Worm (Caenorhabditis elegans) whole organism, early embryonic: ENCODE results near the gene dmsr-16.

ENCODE experiments used
- ama-1 ChIP-seq: fragments of 150-350 bp; optimal IDR thresholded peaks from 2 replicates; lab custom pipeline; 2014
- ceh-13 ChIP-seq: fragments of 200-800 bp; sonication (Bioruptor generic); optimal IDR thresholded peaks from 2 replicates; lab custom pipeline; 2018; ENCODE audit warnings: mild to moderate bottlenecking, missing genetic modification characterization, missing compliant biosample characterization
- hnd-1 ChIP-seq: sonication (generic microtip); optimal IDR thresholded peaks from 2 replicates; lab custom pipeline; 2016; ENCODE audit warnings: missing genetic modification characterization, missing compliant biosample characterization
- pes-1 ChIP-seq: fragments of 200-800 bp; sonication (Bioruptor generic); IDR thresholded peaks from 2 replicates; pipeline ENCODE4 v1.3.6; 2022; ENCODE audit warnings: missing genetic modification reagents, missing genetic modification characterization, missing compliant biosample characterization
- scrt-1 ChIP-seq: fragments of 200-800 bp; sonication (Bioruptor generic); IDR thresholded peaks from 2 replicates; pipeline ENCODE4 v1.3.6; 2022; ENCODE audit warnings: missing genetic modification characterization, missing compliant biosample characterization
- sea-1 ChIP-seq: fragments of 200-800 bp; sonication (Bioruptor generic); conservative IDR thresholded peaks from 2 replicates; pipeline ENCODE4 v1.3.6; 2022; ENCODE audit warnings: missing genetic modification characterization, missing compliant biosample characterization
- tbx-37 ChIP-seq: fragments of 200-800 bp; sonication (Bioruptor generic); conservative IDR thresholded peaks from 2 replicates; pipeline ENCODE4 v1.3.6; 2022; ENCODE audit warnings: missing genetic modification reagents, missing genetic modification characterization, missing compliant biosample characterization
- tra-4 ChIP-seq: sonication (generic microtip); optimal IDR thresholded peaks from 2 replicates; lab custom pipeline; 2017; ENCODE audit warnings: missing genetic modification characterization, missing compliant biosample characterization

DNA sequence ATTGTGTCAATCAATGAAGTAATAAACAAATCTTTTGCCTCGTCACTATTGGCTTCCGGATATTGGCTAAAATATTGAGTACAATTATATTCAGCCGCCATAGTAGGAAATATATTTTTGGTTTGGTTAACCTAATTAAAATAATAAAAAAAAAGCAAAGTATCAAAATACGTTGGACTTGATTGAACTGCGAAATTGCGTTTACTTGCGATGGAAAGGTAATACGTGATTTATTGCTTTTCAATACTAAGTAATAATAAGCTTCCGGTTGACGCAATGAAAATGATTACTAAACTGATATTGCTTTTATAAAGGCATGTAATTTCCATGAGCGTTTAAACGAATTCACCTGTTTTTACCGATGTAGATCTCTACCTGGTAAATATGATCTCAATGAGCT, 9.3 kb downstream of the dmsr-16 start, which contains the start of gene dmsr-9:
- TF ChIP-seq tra-4 (tag; lab: Kevin White, UChicago), result no peak
- no peak for TF ChIP-seq hnd-1 (tag; lab: Kevin White, UChicago)
- no peak for TF ChIP-seq ama-1 (lab: Kevin White, UChicago)
- no peak for TF ChIP-seq sea-1 (GFP tag; lab: Robert Waterston, UW)
- no peak for TF ChIP-seq ceh-13 (GFP tag; lab: Kevin White, UChicago)
- no peak for TF ChIP-seq pes-1 (GFP tag; lab: Robert Waterston, UW)
- TF ChIP-seq tbx-37 (GFP tag; lab: Robert Waterston, UW), result no peak
- no peak for TF ChIP-seq scrt-1
